Fruit fly (Drosophila melanogaster): Measurements from ENCODE around the gene PpD3.

Gene PpD3

DNA sequence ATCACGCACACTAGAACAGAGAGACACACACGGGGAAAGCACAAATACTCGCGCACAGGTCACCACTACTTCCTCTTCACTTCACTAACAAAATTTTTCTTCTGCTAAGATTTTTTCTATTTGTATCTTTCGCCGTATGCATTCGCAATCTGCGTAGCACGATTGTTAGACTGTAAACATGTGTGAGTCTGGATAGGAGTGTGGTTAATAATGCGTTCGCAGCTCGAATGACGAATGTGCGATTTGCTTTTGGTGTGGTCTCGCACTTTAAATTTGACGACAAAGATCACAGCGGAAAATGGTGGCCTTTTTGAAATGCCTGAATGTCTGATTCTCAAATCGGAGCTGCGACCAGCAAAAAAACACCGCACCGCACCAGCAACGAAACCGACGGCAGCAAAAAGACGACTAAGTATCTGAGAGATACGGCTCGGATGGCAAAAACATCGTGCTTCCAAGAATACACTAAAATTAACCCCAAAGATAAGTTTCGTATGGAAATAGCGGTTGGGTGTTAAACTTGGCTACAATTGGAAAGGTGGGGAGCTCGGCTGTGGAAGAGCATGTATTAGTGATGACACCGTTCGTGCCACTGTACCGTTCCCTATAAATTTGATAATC, 42.6 kb upstream of the PpD3 start, which contains the start of gene Unc-115a (continued):
- TF ChIP-seq scrt (GFP tag; optimal IDR thresholded peaks at IDR 0.05), result peak; percentile 3
- no peak for TF ChIP-seq kni (GFP tag; optimal IDR thresholded peaks at IDR 0.05)
- peak; percentile 73 for TF ChIP-seq CG15601 (tag; optimal IDR thresholded peaks at IDR 0.05)
- TF ChIP-seq CG17359 (tag; optimal IDR thresholded peaks at IDR 0.05), result peak; percentile 57
- no peak for TF ChIP-seq CG32532 (GFP tag; IDR thresholded peaks at IDR 0.05)
- peak; percentile 55 for TF ChIP-seq CG11398 (GFP tag; optimal IDR thresholded peaks at IDR 0.05)
- TF ChIP-seq CG9727 (GFP tag; optimal IDR thresholded peaks at IDR 0.05), result peak; percentile 52
- TF ChIP-seq vnd (GFP tag; IDR thresholded peaks at IDR 0.05; ENCODE audit: partially characterized antibody), result no peak
- no peak for TF ChIP-seq CG14050 (GFP tag; IDR thresholded peaks at IDR 0.05)
- peak; percentile 46 for TF ChIP-seq HLHmδ (GFP tag; optimal IDR thresholded peaks at IDR 0.05)
- TF ChIP-seq crc (GFP tag; optimal IDR thresholded peaks at IDR 0.05), result no peak
- TF ChIP-seq CG11247 (GFP tag; IDR thresholded peaks at IDR 0.05), result no peak
- TF ChIP-seq chm (GFP tag; IDR thresholded peaks at IDR 0.05), result no peak
- peak; percentile 34 for TF ChIP-seq CG30020 (tag; optimal IDR thresholded peaks at IDR 0.05)
- TF ChIP-seq ranshi (GFP tag; IDR thresholded peaks at IDR 0.05), result no peak
- peak; percentile 36 to 47 for TF ChIP-seq dpn (GFP tag; optimal IDR thresholded peaks at IDR 0.05)
- peak; percentile 69 for TF ChIP-seq CG2120 (GFP tag; optimal IDR thresholded peaks at IDR 0.05)
- peak; percentile 59 for TF ChIP-seq CG12391 (tag; optimal IDR thresholded peaks at IDR 0.05)
- TF ChIP-seq jumu (GFP tag; optimal IDR thresholded peaks at IDR 0.05), result no peak
- TF ChIP-seq pros (GFP tag; optimal IDR thresholded peaks at IDR 0.05), result peak; percentile 97
- peak; percentile 41 for TF ChIP-seq Max (GFP tag; optimal IDR thresholded peaks at IDR 0.05)
- peak; percentile 75 for TF ChIP-seq YL-1 (GFP tag; optimal IDR thresholded peaks at IDR 0.05)
- TF ChIP-seq Sox102F (GFP tag; optimal IDR thresholded peaks at IDR 0.05), result no peak
- no peak for TF ChIP-seq wor (GFP tag; IDR thresholded peaks at IDR 0.05)
- TF ChIP-seq Pdp1 (GFP tag; optimal IDR thresholded peaks at IDR 0.05), result peak; percentile 27 to 63
- TF ChIP-seq p53 (GFP tag; optimal IDR thresholded peaks at IDR 0.05), result no peak
- no peak for TF ChIP-seq CG9932 (GFP tag; IDR thresholded peaks at IDR 0.05)
- TF ChIP-seq lab (GFP tag; optimal IDR thresholded peaks at IDR 0.05), result no peak
- no peak for TF ChIP-seq dysf (GFP tag; IDR thresholded peaks at IDR 0.05)
- TF ChIP-seq CG15011 (GFP tag; optimal IDR thresholded peaks at IDR 0.05), result no peak
- peak; percentile 78 for TF ChIP-seq CG17829 (tag; optimal IDR thresholded peaks at IDR 0.05)
- TF ChIP-seq inv (GFP tag; IDR thresholded peaks at IDR 0.05; ENCODE audit: partially characterized antibody), result no peak
- no peak for TF ChIP-seq CG11696 (GFP tag; IDR thresholded peaks at IDR 0.05)
- TF ChIP-seq CG4282 (GFP tag; optimal IDR thresholded peaks at IDR 0.05), result peak; percentile 56
- no peak for TF ChIP-seq ATbp (GFP tag; optimal IDR thresholded peaks at IDR 0.05)
- no peak for TF ChIP-seq seq (GFP tag; IDR thresholded peaks at IDR 0.05)
- no peak for TF ChIP-seq prd (optimal IDR thresholded peaks at IDR 0.05)
- no peak for TF ChIP-seq prd (GFP tag; IDR thresholded peaks at IDR 0.05)
- TF ChIP-seq dm (GFP tag; optimal IDR thresholded peaks at IDR 0.05), result peak; percentile 94
- TF ChIP-seq CG14965 (GFP tag; optimal IDR thresholded peaks at IDR 0.05; ENCODE audit: borderline replicate concordance), result no peak
- TF ChIP-seq CG32772 (GFP tag; IDR thresholded peaks at IDR 0.05), result no peak
- no peak for TF ChIP-seq Scr (GFP tag; IDR thresholded peaks at IDR 0.05; ENCODE audit: partially characterized antibody)
- TF ChIP-seq Sry-β (GFP tag; optimal IDR thresholded peaks at IDR 0.05), result no peak
- peak; percentile 78 for TF ChIP-seq B-H2 (GFP tag; optimal IDR thresholded peaks at IDR 0.05)
- no peak for TF ChIP-seq CG14014 (GFP tag; IDR thresholded peaks at IDR 0.05)
- no peak for TF ChIP-seq ind (GFP tag; optimal IDR thresholded peaks at IDR 0.05)
- TF ChIP-seq da (GFP tag; optimal IDR thresholded peaks at IDR 0.05), result peak; percentile 32
- TF ChIP-seq CG4360 (GFP tag; IDR thresholded peaks at IDR 0.05), result no peak
- peak; percentile 70 for TF ChIP-seq grn (GFP tag; optimal IDR thresholded peaks at IDR 0.05)
- TF ChIP-seq pita (GFP tag; optimal IDR thresholded peaks at IDR 0.05), result peak; percentile 99

Data from whole organism, embryonic.